Worm (Caenorhabditis elegans) whole organism, young adult: ENCODE data around the gene nhr-18.

Experiments used
- C06A6.2 ChIP-seq: fragments of 200-800 bp; sonication (Bioruptor generic); conservative IDR thresholded peaks from 2 replicates; pipeline ENCODE4 v1.3.6; 2022; ENCODE audit warnings: missing genetic modification characterization, missing compliant biosample characterization
- C17E4.6 ChIP-seq: fragments of 200-800 bp; sonication (Bioruptor generic); IDR thresholded peaks from 2 replicates; pipeline ENCODE4 v1.3.6; 2022; ENCODE audit warnings: missing genetic modification reagents, missing genetic modification characterization, missing compliant biosample characterization
- F37B4.10 ChIP-seq: fragments of 200-800 bp; sonication (Bioruptor generic); IDR thresholded peaks from 2 replicates; pipeline ENCODE4 v1.3.6; 2022; ENCODE audit warnings: missing genetic modification characterization, missing compliant biosample characterization
- F49E8.2 ChIP-seq: sonication (generic microtip); optimal IDR thresholded peaks from 3 replicates; lab custom pipeline; 2017; ENCODE audit warnings: missing genetic modification characterization, mild to moderate bottlenecking, missing compliant biosample characterization, antibody characterized with exemption, moderate library complexity; ENCODE audit not compliant: insufficient read depth
- Y53G8AR.9 ChIP-seq: fragments of 200-800 bp; sonication (Bioruptor generic); conservative IDR thresholded peaks from 2 replicates; pipeline ENCODE4 v1.3.6; 2022; ENCODE audit warnings: missing genetic modification reagents, missing genetic modification characterization, missing compliant biosample characterization
- Y56A3A.18 ChIP-seq: fragments of 200-800 bp; sonication (Bioruptor generic); IDR thresholded peaks from 2 replicates; pipeline ENCODE4 v1.3.6; 2022; ENCODE audit warnings: missing genetic modification reagents, missing genetic modification characterization, missing compliant biosample characterization
- Y95B8A.8 ChIP-seq: fragments of 200-800 bp; sonication (Bioruptor generic); IDR thresholded peaks from 2 replicates; pipeline ENCODE4 v1.3.6; 2022; ENCODE audit warnings: missing genetic modification reagents, missing genetic modification characterization, missing compliant biosample characterization
- aptf-2 ChIP-seq: fragments of 200-800 bp; sonication (Bioruptor generic); conservative IDR thresholded peaks from 2 replicates; pipeline ENCODE4 v1.3.6; 2022; ENCODE audit warnings: missing genetic modification reagents, missing genetic modification characterization, missing compliant biosample characterization
- die-1 ChIP-seq: sonication (generic microtip); optimal IDR thresholded peaks from 2 replicates; lab custom pipeline; 2016; ENCODE audit warnings: missing genotype, mild to moderate bottlenecking, missing genetic modification characterization, missing compliant biosample characterization
- dox-1 ChIP-seq: fragments of 200-800 bp; sonication (Bioruptor generic); IDR thresholded peaks from 2 replicates; pipeline ENCODE4 v1.3.6; 2022; ENCODE audit warnings: missing genetic modification reagents, missing genetic modification characterization, missing compliant biosample characterization
- dpl-1 ChIP-seq: fragments of 150-350 bp; optimal IDR thresholded peaks from 2 replicates; lab custom pipeline; 2014; ENCODE audit warnings: missing biosample characterization, missing genetic modification reagents, missing genetic modification characterization
- egl-44 ChIP-seq: fragments of 200-800 bp; sonication (Bioruptor generic); IDR thresholded peaks from 2 replicates; pipeline ENCODE4 v1.3.6; 2022; ENCODE audit warnings: missing genetic modification reagents, missing genetic modification characterization, missing compliant biosample characterization
- egrh-3 ChIP-seq: fragments of 200-800 bp; sonication (Bioruptor generic); IDR thresholded peaks from 2 replicates; pipeline ENCODE4 v1.3.6; 2022; ENCODE audit warnings: missing genetic modification reagents, missing genetic modification characterization, missing compliant biosample characterization
- him-1 ChIP-seq: sonication (generic microtip); optimal IDR thresholded peaks from 2 replicates; lab custom pipeline; 2016; ENCODE audit warnings: missing genotype, missing genetic modification reagents, missing genetic modification characterization, missing compliant biosample characterization
- hlh-12 ChIP-seq: sonication (generic microtip); optimal IDR thresholded peaks from 2 replicates; lab custom pipeline; 2016; ENCODE audit warnings: missing genetic modification characterization, missing compliant biosample characterization
- hmg-1.2 ChIP-seq: fragments of 200-800 bp; sonication (Bioruptor generic); IDR thresholded peaks from 2 replicates; pipeline ENCODE4 v1.3.6; 2022; ENCODE audit warnings: missing genetic modification reagents, missing genetic modification characterization, missing compliant biosample characterization
- lag-1 ChIP-seq: fragments of 200-800 bp; sonication (Bioruptor generic); IDR thresholded peaks from 2 replicates; pipeline ENCODE4 v1.3.6; 2022; ENCODE audit warnings: missing genetic modification reagents, missing genetic modification characterization, missing compliant biosample characterization
- madf-10 ChIP-seq: sonication (generic microtip); optimal IDR thresholded peaks from 2 replicates; lab custom pipeline; 2016; ENCODE audit warnings: mild to moderate bottlenecking, missing genetic modification characterization, missing compliant biosample characterization
- madf-3 ChIP-seq: fragments of 200-800 bp; sonication (Bioruptor generic); IDR thresholded peaks from 2 replicates; pipeline ENCODE4 v1.3.6; 2022; ENCODE audit warnings: missing genetic modification reagents, missing genetic modification characterization, missing compliant biosample characterization
- madf-6 ChIP-seq: fragments of 200-800 bp; sonication (Bioruptor generic); IDR thresholded peaks from 2 replicates; pipeline ENCODE4 v1.3.6; 2022; ENCODE audit warnings: missing genetic modification reagents, missing genetic modification characterization, missing compliant biosample characterization
- nfyb-1 ChIP-seq: fragments of 200-800 bp; sonication (Bioruptor generic); IDR thresholded peaks from 2 replicates; pipeline ENCODE4 v1.3.6; 2022; ENCODE audit warnings: missing genetic modification reagents, missing genetic modification characterization, missing compliant biosample characterization
- nhr-27 ChIP-seq: fragments of 200-800 bp; sonication (Bioruptor generic); optimal IDR thresholded peaks from 2 replicates; lab custom pipeline; 2018; ENCODE audit warnings: mild to moderate bottlenecking, missing genetic modification characterization, moderate library complexity, missing compliant biosample characterization
- nhr-80 ChIP-seq: sonication (generic microtip); optimal IDR thresholded peaks from 2 replicates; lab custom pipeline; 2016; ENCODE audit warnings: missing genetic modification characterization, missing compliant biosample characterization
- sdz-38 ChIP-seq: sonication (generic microtip); optimal IDR thresholded peaks from 2 replicates; lab custom pipeline; 2016; ENCODE audit warnings: missing genotype, missing genetic modification characterization, missing compliant biosample characterization
- snpc-1.1 ChIP-seq: sonication (generic microtip); optimal IDR thresholded peaks from 2 replicates; lab custom pipeline; 2017; ENCODE audit warnings: missing genetic modification characterization, mild to moderate bottlenecking, missing compliant biosample characterization, antibody characterized with exemption, moderate library complexity, missing genotype, missing genetic modification reagents; ENCODE audit not compliant: insufficient read depth
- snpc-1.3 ChIP-seq: sonication (generic microtip); optimal IDR thresholded peaks from 2 replicates; lab custom pipeline; 2017; ENCODE audit warnings: missing genetic modification characterization, mild to moderate bottlenecking, missing compliant biosample characterization, antibody characterized with exemption, moderate library complexity, missing genotype, missing genetic modification reagents; ENCODE audit not compliant: insufficient read depth
- snpc-4 ChIP-seq, 5 experiments: fragments of 150-350 bp in 1 of 5; sonication (generic microtip) in 4 of 5; optimal IDR thresholded peaks; 2 replicates each; lab custom pipeline; 2014 to 2018; ENCODE audit warnings: missing genetic modification characterization in 5 of 5, missing biosample characterization in 3 of 5, antibody characterized with exemption in 2 of 5, mild to moderate bottlenecking in 2 of 5, missing compliant biosample characterization in 2 of 5, missing genotype in 2 of 5, moderate library complexity in 2 of 5, missing genetic modification reagents in 1 of 5
- tbp1 ChIP-seq: fragments of 200-800 bp; sonication (Bioruptor generic); optimal IDR thresholded peaks from 2 replicates; lab custom pipeline; 2018; ENCODE audit warnings: mild to moderate bottlenecking, missing genetic modification characterization, missing compliant biosample characterization
- zfh-2 ChIP-seq: fragments of 200-800 bp; sonication (Bioruptor generic); conservative IDR thresholded peaks from 2 replicates; pipeline ENCODE4 v1.3.6; 2022; ENCODE audit warnings: missing genetic modification reagents, missing genetic modification characterization, missing compliant biosample characterization
- ztf-18 ChIP-seq: sonication (generic microtip); optimal IDR thresholded peaks from 2 replicates; lab custom pipeline; 2016; ENCODE audit warnings: missing genotype, mild to moderate bottlenecking, missing genetic modification characterization, missing compliant biosample characterization
- ztf-22 ChIP-seq: fragments of 200-800 bp; sonication (Bioruptor generic); optimal IDR thresholded peaks from 2 replicates; lab custom pipeline; 2018; ENCODE audit warnings: mild to moderate bottlenecking, missing genetic modification characterization, moderate library complexity, missing compliant biosample characterization

Gene nhr-18

ce11 chrV:2191122-2191521 lies 35.9 kb upstream of the nhr-18 start, which contains the start of gene srbc-42:
TSS of gene srbc-42 (minus strand) at chrV:2191222.
- no peak for TF ChIP-seq C06A6.2 (GFP tag; lab: Robert Waterston, UW)
- TF ChIP-seq egl-44 (GFP tag; lab: Robert Waterston, UW): no peak
- TF ChIP-seq F49E8.2: no peak
- no peak for TF ChIP-seq tbp1 (GFP tag; lab: Kevin White, UChicago)
- TF ChIP-seq madf-6: no peak
- no peak for TF ChIP-seq madf-10
- no peak for TF ChIP-seq egrh-3
- no peak for TF ChIP-seq sdz-38 (tag; lab: Kevin White, UChicago)
- TF ChIP-seq dox-1 (GFP tag; lab: Robert Waterston, UW): no peak
- TF ChIP-seq die-1 (tag; lab: Kevin White, UChicago): no peak
- no peak for TF ChIP-seq snpc-1.3

- TF ChIP-seq hmg-1.2 (GFP tag; lab: Robert Waterston, UW): peak; percentile 92
- peak; percentile 47 for TF ChIP-seq nhr-80 (tag; lab: Kevin White, UChicago)
- TF ChIP-seq aptf-2: no peak
Observed at ce11 chrV:2192117-2192516, 34.9 kb upstream of the nhr-18 start, which contains the start of gene nhr-13. TSS of gene nhr-13 (plus strand) at chrV:2192485.

- TF ChIP-seq snpc-4 (GFP tag; optimal IDR thresholded peaks at IDR 0.05; lab: Kevin White, UChicago) (no peak), snpc-4 (tag; optimal IDR thresholded peaks at IDR 0.05; lab: Kevin White, UChicago) (peak in 2 of 4 experiments; percentile 81 to 90), ztf-22 (GFP tag; lab: Kevin White, UChicago) (no peak), nhr-27 (no peak), snpc-1.1 (tag; lab: Kevin White, UChicago) (peak; percentile 37), Y95B8A.8 (GFP tag; lab: Robert Waterston, UW) (no peak), zfh-2 (0 out of 2 replicates have a peak, but pooled peaks have one; percentile 12), Y53G8AR.9 (GFP tag; lab: Robert Waterston, UW) (no peak), dpl-1 (GFP tag; lab: Kevin White, UChicago) (no peak), F37B4.10 (GFP tag; lab: Robert Waterston, UW) (0 out of 2 replicates have a peak, but pooled peaks have one; percentile 72), nfyb-1 (GFP tag; lab: Robert Waterston, UW) (0 out of 2 replicates have a peak, but pooled peaks have one; percentile 39), lag-1 (GFP tag; lab: Robert Waterston, UW) (no peak), Y56A3A.18 (GFP tag; lab: Robert Waterston, UW) (no peak), hlh-12 (tag; lab: Kevin White, UChicago) (no peak), him-1 (tag; lab: Kevin White, UChicago) (no peak), C17E4.6 (GFP tag; lab: Robert Waterston, UW) (no peak), madf-3 (GFP tag; lab: Robert Waterston, UW) (no peak)
Observed at ce11 chrV:2199594-2199993, 27.4 kb upstream of the nhr-18 start.

ce11 chrV:2200402-2200801 lies 26.6 kb upstream of the nhr-18 start:
- no peak for TF ChIP-seq ztf-18 (tag; lab: Kevin White, UChicago)
- TF ChIP-seq zfh-2: peak; percentile 63

DNA sequence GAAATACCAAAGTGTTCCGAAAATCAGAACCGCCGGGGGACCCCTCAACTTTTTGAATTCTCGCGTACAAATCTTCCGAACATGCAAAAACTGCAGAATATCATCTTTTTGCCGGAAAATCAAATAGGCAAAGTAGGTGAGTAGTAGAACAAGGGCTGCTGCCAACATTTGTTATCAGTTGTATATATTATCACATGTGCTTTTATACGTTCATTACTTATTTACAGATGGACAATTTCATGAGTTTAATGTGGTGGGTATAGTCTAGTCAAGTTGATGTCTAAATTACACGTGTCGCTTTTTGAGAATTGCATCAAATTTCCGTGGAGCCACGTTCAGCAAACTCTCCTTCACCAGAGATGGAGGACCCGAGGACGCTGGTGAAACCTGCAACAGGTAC lies 25.8 kb upstream of the nhr-18 start, which contains the start of gene cyp-32B1:
Gene cyp-32B1 (minus strand): TSS at position 176 of the 400 bp plus-strand sequence.
- TF ChIP-seq nhr-80 (tag; lab: Kevin White, UChicago): peak; percentile 24
- no peak for TF ChIP-seq madf-10
